Fruit fly (Drosophila melanogaster): ENCODE measurements around the gene lectin-28C.

lectin-28C gene

DNA sequence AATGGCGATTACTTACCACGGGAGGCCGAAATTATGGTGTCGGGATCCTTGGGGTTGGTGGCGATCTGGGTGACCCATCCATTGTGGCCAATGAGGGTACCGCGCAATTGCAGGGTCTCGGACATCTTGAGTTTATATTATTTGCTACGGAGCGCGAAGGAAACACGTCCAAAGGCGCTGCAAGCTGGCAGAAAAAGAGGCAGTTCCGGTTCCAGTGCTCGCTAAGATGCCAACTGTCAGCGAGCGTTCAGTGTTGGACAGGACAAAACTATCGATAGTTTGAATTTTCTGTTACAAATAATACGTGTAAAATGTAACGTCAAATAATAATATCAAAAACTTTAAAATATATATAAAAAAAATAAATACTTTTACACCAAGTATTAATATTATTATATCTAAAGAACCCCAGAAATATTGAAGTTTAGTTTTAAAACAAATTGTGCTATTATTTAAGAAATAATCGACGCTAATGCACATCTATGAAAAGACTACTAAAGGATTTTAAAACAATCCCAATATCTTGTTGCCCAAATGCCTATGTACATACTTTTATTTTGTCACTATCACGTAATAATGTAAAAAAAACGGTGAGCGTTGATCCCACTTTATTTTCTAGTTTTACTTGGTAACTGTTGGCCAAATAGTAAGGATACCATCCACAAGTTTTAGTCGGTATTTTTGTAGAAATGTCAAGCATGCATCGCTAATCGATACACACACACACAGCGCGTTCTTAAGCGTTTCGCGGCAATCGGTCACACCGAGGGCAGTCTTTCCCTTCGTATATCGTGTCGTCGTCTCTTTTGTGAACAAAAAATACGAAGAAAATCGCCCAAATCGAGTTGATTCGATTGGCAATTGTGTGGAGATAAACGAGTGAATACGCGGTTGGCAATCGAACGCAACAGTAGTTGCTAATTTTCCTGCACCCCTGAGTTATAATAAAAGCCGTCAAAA is 29.6 kb upstream of the lectin-28C start, which contains the start of the genes Rack1 and mts:
Rack1 (minus strand) TSS at position 271 of the 960 bp plus-strand sequence.
mts (plus strand) TSS at position 606 of the 960 bp plus-strand sequence.
- TF ChIP-seq psq (optimal IDR thresholded peaks at IDR 0.05): no peak
- no peak for TF ChIP-seq Sin3A (optimal IDR thresholded peaks at IDR 0.05)
- no peak for TF ChIP-seq ttk (optimal IDR thresholded peaks at IDR 0.05)
- no peak for TF ChIP-seq insv (optimal IDR thresholded peaks at IDR 0.05)

DNA sequence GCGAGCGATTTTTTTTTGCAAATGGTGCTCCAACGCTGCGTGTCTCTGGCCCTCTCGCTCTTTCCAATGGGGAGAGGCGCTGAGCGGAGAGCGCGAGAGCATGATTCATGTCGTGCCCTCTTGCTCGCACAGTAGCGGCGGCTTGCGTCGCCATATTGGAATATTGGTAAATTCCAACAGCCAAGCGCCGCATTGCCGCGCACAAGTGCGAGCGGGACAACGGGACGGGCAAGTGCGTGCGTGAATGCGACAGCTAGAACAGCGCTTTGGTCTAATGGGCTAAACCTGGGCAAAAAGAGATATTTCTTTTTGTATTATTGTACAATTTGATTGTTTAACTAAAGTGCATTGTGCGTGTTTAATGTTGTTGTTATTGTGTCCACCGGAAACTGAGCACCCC is 28.6 kb upstream of the lectin-28C start:
- TF ChIP-seq Myc (optimal IDR thresholded peaks at IDR 0.05): no peak
- no peak for TF ChIP-seq h (optimal IDR thresholded peaks at IDR 0.05)
- TF ChIP-seq ttk (optimal IDR thresholded peaks at IDR 0.05): no peak
- TF ChIP-seq Sin3A (optimal IDR thresholded peaks at IDR 0.05): no peak
- TF ChIP-seq psq (optimal IDR thresholded peaks at IDR 0.05): no peak
- no peak for TF ChIP-seq insv (optimal IDR thresholded peaks at IDR 0.05)

DNA sequence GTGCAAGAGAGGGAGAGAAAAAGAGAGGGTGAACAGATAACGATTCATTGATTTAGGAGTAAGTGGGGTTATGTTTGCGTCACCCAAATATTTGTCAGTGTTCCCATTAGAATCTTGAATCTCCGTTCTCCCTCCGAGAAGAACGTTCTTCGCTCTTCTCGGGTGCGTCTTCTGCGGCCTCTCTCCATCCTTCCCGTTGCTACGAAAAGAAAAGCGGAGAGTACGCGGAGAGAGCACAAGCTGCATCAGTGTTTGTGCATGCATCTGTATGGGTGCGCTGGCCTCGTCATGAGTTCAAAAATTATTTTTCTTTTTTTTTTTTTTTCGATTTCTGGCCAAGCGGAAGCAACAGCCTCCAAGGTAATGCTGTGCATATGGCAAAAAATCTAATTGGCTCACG is 28.0 kb upstream of the lectin-28C start:
- TF ChIP-seq psq (optimal IDR thresholded peaks at IDR 0.05) (no peak), h (optimal IDR thresholded peaks at IDR 0.05) (no peak), ttk (optimal IDR thresholded peaks at IDR 0.05) (no peak), Sin3A (optimal IDR thresholded peaks at IDR 0.05) (no peak), insv (optimal IDR thresholded peaks at IDR 0.05) (no peak), Myc (optimal IDR thresholded peaks at IDR 0.05) (no peak)

DNA sequence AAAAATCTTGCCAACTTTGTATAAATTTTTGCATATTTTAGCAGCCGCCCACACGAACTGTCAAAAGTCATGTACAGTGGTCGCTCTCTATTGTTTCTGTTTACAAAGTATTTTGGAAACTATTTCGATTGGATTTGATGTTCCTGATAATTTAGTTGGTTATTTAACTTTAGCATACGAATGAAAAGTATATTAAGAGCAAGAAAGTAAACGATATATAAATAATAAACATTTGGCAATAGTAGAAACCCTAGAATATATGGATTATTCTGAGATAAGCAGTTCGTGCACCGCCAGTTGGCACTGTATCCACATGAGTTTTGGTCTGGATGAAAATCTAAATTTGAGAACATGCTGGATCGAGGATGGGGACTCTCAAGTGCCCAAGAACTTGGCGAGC is 23.6 kb upstream of the lectin-28C start:
- no peak for TF ChIP-seq Myc (optimal IDR thresholded peaks at IDR 0.05)

DNA sequence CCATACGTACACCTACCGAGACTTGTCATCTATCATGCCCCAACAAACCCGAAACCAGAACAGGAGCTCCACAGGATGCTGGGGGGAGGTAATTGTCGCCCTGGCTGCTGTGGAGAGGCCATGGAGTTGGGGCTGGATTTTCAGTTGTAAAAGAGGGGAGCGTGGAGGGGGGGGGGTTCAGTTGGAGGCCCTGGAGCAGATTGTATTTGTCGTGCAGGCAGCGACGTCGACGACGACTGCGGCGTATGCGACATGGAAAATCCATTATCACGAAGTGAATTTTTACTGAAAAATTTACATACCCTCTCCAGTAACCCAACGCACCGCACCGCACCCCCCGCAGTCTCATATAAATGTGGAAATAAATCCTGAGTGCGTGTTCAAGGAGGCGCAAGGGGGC is 23.2 kb upstream of the lectin-28C start:
- no peak for TF ChIP-seq ttk (optimal IDR thresholded peaks at IDR 0.05)
- TF ChIP-seq psq (optimal IDR thresholded peaks at IDR 0.05): no peak
- TF ChIP-seq insv (optimal IDR thresholded peaks at IDR 0.05): no peak
- no peak for TF ChIP-seq Sin3A (optimal IDR thresholded peaks at IDR 0.05)

DNA sequence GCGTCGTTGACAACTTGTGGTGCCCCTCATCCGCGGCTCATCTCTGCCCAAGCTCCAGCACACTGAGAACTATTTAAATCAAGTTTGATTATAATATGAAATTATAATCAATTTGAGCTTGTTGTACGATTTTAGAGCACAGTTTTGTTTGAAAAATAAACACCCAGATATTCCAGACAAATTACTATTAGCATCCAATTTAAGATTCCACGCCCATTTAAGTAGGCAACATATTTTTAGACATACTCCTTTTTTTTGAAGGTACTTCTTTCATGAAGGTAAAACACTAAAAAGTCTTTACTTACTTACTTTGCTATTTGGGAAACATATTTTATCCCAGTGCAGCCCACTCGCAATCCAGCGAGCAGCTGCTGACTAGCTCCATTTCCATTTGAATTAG is 18.9 kb upstream of the lectin-28C start:
- no peak for TF ChIP-seq psq (optimal IDR thresholded peaks at IDR 0.05)
- no peak for TF ChIP-seq insv (optimal IDR thresholded peaks at IDR 0.05)
- TF ChIP-seq h (optimal IDR thresholded peaks at IDR 0.05): no peak
- no peak for TF ChIP-seq Sin3A (optimal IDR thresholded peaks at IDR 0.05)
- no peak for TF ChIP-seq ttk (optimal IDR thresholded peaks at IDR 0.05)
- no peak for TF ChIP-seq Myc (optimal IDR thresholded peaks at IDR 0.05)

DNA sequence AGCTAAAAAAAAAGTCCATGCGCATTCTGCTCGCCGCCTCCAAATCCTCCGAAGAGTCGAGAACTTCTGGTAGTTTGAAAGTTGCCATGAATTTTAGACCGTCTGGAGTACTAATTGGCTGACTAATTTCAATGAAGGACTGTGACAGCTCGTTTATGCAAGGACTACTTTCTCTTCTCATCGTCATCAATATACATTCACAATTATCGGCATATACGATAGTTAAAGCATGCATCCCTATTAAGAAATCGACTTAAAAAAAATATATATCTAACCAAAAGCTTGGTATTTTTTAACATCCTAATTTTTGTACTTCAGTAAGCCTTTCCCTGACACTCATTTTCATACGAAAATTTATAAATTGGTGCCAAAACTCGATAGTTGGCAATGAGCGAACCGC is 16.7 kb upstream of the lectin-28C start, which contains the start of gene CG14537:
CG14537 (plus strand) TSS at position 301 of the 400 bp plus-strand sequence.
- TF ChIP-seq Sin3A (optimal IDR thresholded peaks at IDR 0.05) (no peak), Myc (optimal IDR thresholded peaks at IDR 0.05) (no peak), ttk (optimal IDR thresholded peaks at IDR 0.05) (no peak), h (optimal IDR thresholded peaks at IDR 0.05) (no peak), insv (optimal IDR thresholded peaks at IDR 0.05) (no peak), psq (optimal IDR thresholded peaks at IDR 0.05) (no peak)

DNA sequence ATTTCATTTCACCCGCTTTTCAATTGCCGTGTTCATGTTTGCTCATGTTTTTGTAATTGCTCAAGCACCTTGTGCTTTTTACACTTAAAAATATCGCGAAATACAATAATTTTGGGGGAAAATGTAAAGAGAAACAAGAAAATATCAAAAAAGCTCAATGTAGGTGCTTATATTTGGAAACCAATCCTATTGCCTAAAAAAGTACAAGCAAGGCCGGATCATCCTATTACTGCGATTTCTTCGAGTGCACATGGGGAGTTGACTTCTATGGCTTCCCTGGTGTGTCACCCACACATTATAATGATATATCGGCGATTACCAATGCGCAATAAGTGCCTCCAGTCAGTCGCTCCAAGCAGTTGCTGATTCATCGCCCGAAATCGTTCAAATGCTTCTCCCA is 15.6 kb upstream of the lectin-28C start:
- TF ChIP-seq psq (optimal IDR thresholded peaks at IDR 0.05) (no peak), ttk (optimal IDR thresholded peaks at IDR 0.05) (no peak), h (optimal IDR thresholded peaks at IDR 0.05) (no peak), Sin3A (optimal IDR thresholded peaks at IDR 0.05) (no peak), Myc (optimal IDR thresholded peaks at IDR 0.05) (no peak), insv (optimal IDR thresholded peaks at IDR 0.05) (no peak)

DNA sequence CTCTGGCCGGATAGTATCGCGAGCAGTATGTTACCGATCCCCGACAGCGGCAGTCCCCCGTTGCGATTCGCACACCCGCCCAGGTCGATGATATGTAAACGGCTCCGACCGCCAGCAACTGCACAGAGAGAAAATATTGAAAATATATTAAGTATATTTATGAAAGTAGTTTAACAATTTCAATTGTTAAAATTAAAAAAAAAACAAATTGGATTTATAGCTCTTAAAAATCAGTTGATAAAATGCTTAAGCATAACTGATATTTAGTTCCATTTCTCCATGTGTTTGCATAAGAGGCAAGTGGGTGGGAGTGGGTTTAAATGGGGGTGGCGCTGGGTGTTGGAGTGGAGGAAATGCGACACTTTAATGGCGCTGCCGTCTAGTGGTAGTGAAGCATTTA is 7.4 kb upstream of the lectin-28C start:
- TF ChIP-seq Myc (optimal IDR thresholded peaks at IDR 0.05): no peak
- no peak for TF ChIP-seq h (optimal IDR thresholded peaks at IDR 0.05)
- TF ChIP-seq insv (optimal IDR thresholded peaks at IDR 0.05): no peak
- no peak for TF ChIP-seq psq (optimal IDR thresholded peaks at IDR 0.05)
- no peak for TF ChIP-seq Sin3A (optimal IDR thresholded peaks at IDR 0.05)
- TF ChIP-seq ttk (optimal IDR thresholded peaks at IDR 0.05): no peak

DNA sequence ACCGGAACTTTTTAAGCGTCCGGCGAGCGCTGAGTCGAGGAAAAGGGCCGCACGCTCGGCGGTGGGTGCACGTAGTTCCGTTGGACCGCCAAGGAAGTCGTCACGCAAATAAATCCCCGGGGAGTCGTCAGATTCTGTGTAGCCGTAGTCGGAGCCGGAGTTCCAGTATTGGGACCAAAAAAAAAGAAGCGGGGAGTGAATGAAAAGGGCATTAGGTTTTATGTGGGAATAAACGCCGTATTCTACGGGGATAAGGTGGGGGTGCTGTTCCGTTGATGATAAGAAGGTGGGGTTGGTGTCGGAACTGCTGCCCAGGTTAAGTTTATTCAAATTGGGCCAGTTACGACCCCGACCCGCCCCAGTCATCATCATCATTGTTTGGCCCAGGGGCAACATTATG is 6.5 kb upstream of the lectin-28C start:
- no peak for TF ChIP-seq h (optimal IDR thresholded peaks at IDR 0.05)
- TF ChIP-seq Myc (optimal IDR thresholded peaks at IDR 0.05): no peak

DNA sequence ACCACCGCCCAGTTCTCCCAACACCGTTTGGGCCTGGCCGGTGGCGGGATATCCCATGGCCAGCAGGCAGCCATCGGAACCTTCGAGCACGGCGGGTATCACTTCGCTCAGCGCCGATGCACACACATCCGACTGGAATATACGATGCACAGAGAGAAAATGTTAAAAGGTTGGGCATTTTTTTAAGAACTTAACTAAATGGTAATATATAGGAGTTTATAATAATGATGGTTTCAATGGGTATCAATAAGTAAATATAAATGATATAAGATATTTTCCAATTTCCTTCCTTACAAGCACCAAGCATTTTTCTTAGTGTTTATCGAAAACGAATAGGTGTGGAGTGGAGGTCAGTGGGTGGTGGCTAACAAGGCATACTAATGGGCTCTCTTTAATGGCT is 5.3 kb upstream of the lectin-28C start:
- no peak for TF ChIP-seq ttk (optimal IDR thresholded peaks at IDR 0.05)
- no peak for TF ChIP-seq psq (optimal IDR thresholded peaks at IDR 0.05)
- no peak for TF ChIP-seq h (optimal IDR thresholded peaks at IDR 0.05)
- no peak for TF ChIP-seq Sin3A (optimal IDR thresholded peaks at IDR 0.05)
- TF ChIP-seq Myc (optimal IDR thresholded peaks at IDR 0.05): no peak
- no peak for TF ChIP-seq insv (optimal IDR thresholded peaks at IDR 0.05)

DNA sequence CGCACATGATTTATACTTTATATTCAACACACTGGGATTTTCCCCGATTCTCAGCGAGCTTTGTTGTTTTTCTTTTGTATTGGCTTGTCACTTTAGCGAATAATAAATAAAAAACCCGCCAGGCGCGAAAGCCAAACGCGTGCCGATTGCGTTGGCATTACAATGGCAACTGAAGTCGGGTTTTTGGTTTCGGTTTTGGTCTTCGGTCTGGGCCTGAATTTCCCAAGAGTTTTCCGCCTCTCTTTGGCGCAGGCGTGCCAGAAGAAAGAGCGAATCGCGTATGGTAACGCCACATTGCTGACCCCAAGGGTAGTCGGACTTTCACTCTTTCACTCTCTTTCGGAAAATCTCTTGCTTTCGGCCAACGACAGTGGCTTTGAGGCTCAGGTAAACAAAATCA is 1.8 kb upstream of the lectin-28C start, which contains the start of gene CG14535:
CG14535 (minus strand) TSS at position 368 of the 400 bp plus-strand sequence.
- TF ChIP-seq insv (optimal IDR thresholded peaks at IDR 0.05) (no peak), h (optimal IDR thresholded peaks at IDR 0.05) (no peak), Sin3A (optimal IDR thresholded peaks at IDR 0.05) (no peak)

DNA sequence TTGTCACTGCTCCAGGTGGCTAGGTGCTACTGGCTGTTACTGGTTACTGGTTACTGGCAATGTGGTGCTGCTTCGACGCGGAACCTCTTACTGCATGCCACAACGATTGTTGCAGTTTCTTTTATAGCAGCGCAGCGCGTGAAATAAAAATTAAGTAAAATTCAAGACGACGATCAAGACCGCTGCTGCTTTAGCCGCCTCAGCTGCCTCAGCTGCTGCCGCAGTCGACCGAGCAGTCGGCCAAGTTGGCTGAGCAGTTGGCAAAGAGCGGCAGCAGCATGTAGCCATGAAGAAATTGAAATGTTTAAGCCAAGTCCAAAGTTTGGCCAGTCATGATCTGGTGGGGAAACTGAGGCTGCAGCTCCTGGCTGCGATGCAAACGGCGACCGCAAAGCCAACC is 3.9 kb downstream of the lectin-28C start, which contains the start of gene TwdlE:
TwdlE (minus strand) TSS at position 101 of the 400 bp plus-strand sequence.
- TF ChIP-seq h (optimal IDR thresholded peaks at IDR 0.05): no peak

Measured in Kc167 (cell line).